Worm (Caenorhabditis elegans) whole organism, L4 larva: ENCODE results near the gene btb-5.

ENCODE experiments used
- aly-2 ChIP-seq: sonication (generic microtip); optimal IDR thresholded peaks from 2 replicates; lab custom pipeline; 2018; ENCODE audit warnings: missing biosample characterization, missing genetic modification characterization
- arid-1 ChIP-seq: fragments of 200-800 bp; sonication (Bioruptor generic); conservative IDR thresholded peaks from 2 replicates; pipeline ENCODE4 v1.3.6; 2022; ENCODE audit warnings: missing genetic modification reagents, missing genetic modification characterization, missing compliant biosample characterization
- dve-1 ChIP-seq: sonication (generic microtip); optimal IDR thresholded peaks from 2 replicates; lab custom pipeline; 2017; ENCODE audit warnings: antibody characterized with exemption, mild to moderate bottlenecking, missing genetic modification characterization, missing compliant biosample characterization; ENCODE audit not compliant: insufficient read depth
- fkh-10 ChIP-seq: fragments of 150-350 bp; optimal IDR thresholded peaks from 2 replicates; lab custom pipeline; 2014; ENCODE audit warnings: missing biosample characterization, missing genetic modification reagents, missing genetic modification characterization
- lsy-2 ChIP-seq, 2 experiments: fragments of 150-350 bp in 1 of 2; sonication (generic microtip) in 1 of 2; optimal IDR thresholded peaks; 2 replicates each; lab custom pipeline; 2014 to 2017; ENCODE audit warnings: missing biosample characterization in 2 of 2, missing genetic modification characterization in 2 of 2
- mep-1 ChIP-seq: fragments of 150-350 bp; sonication (generic microtip); optimal IDR thresholded peaks from 3 replicates; lab custom pipeline; 2014; ENCODE audit warnings: missing biosample characterization, missing genetic modification characterization

DNA sequence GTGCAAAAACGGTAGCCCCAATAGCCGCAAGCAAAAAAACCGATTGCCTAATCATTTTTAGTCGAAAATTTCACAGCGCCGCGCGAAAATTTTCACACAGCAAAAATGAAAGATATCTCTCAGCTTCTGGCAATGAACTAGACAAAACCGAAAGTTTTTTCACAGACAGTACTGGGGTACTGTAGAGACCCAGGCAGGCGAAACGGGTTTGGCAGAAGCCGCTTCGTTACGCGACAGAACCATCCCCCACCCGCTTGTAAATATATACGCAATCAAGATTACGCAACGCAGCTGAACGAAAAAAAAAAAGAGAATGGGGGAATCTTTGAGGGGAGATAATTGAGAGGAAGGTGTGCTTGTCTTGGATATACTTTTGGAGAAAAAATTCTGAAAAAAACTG, 41.4 kb downstream of the btb-5 start, which contains the start of gene H10E21.4:
- no peak for TF ChIP-seq dve-1 (tag; lab: Kevin White, UChicago)
- no peak for TF ChIP-seq fkh-10 (GFP tag; lab: Kevin White, UChicago)
- TF ChIP-seq arid-1 = no peak
- TF ChIP-seq mep-1 (tag; lab: Kevin White, UChicago) = no peak
- no peak for TF ChIP-seq aly-2 (tag; lab: Kevin White, UChicago)
- no peak for TF ChIP-seq lsy-2 (tag; optimal IDR thresholded peaks at IDR 0.05; lab: Kevin White, UChicago)
